Fruit fly (Drosophila melanogaster): ENCODE data around the gene Axn.

Axn gene

dm6 chr3R:30022452-30023028, at the start of gene Axn, which contains the start of gene RpS28a:
Gene Axn, plus strand, starts transcription at chr3R:30022842.
Gene RpS28a, minus strand, starts transcription at chr3R:30022648.
- no peak for TF ChIP-seq EcR (GFP tag; optimal IDR thresholded peaks at IDR 0.05)
- no peak for TF ChIP-seq usp (GFP tag; optimal IDR thresholded peaks at IDR 0.05)
- no peak for TF ChIP-seq pan (optimal IDR thresholded peaks at IDR 0.05)
- no peak for TF ChIP-seq psq (optimal IDR thresholded peaks at IDR 0.05)
- TF ChIP-seq CG8478 (optimal IDR thresholded peaks at IDR 0.05): no peak
- TF ChIP-seq Dll (optimal IDR thresholded peaks at IDR 0.05): no peak

- no peak for TF ChIP-seq psq (optimal IDR thresholded peaks at IDR 0.05)
These were observed 44.0 kb upstream of the Axn start for dm6 chr3R:29978595-29978994.

- TF ChIP-seq usp (GFP tag; optimal IDR thresholded peaks at IDR 0.05) (no peak), CG8478 (optimal IDR thresholded peaks at IDR 0.05) (no peak), pan (optimal IDR thresholded peaks at IDR 0.05) (no peak), psq (optimal IDR thresholded peaks at IDR 0.05) (no peak), Dll (optimal IDR thresholded peaks at IDR 0.05) (no peak), EcR (GFP tag; optimal IDR thresholded peaks at IDR 0.05) (no peak)
These were observed 41.2 kb upstream of the Axn start for dm6 chr3R:29981479-29981878.

- TF ChIP-seq CG8478 (optimal IDR thresholded peaks at IDR 0.05) (no peak), usp (GFP tag; optimal IDR thresholded peaks at IDR 0.05) (no peak)
These were observed 40.6 kb upstream of the Axn start for dm6 chr3R:29982027-29982426.

- TF ChIP-seq CG8478 (optimal IDR thresholded peaks at IDR 0.05) (no peak), usp (GFP tag; optimal IDR thresholded peaks at IDR 0.05) (no peak), pan (optimal IDR thresholded peaks at IDR 0.05) (no peak)
These were observed 39.5 kb upstream of the Axn start, which contains the start of gene CG7896 for dm6 chr3R:29983073-29983544. Gene CG7896, plus strand, starts transcription at chr3R:29983426.

dm6 chr3R:29983886-29984285, 38.8 kb upstream of the Axn start:
- TF ChIP-seq EcR (GFP tag; optimal IDR thresholded peaks at IDR 0.05) (no peak), psq (optimal IDR thresholded peaks at IDR 0.05) (no peak), pan (optimal IDR thresholded peaks at IDR 0.05) (no peak), CG8478 (optimal IDR thresholded peaks at IDR 0.05) (no peak), usp (GFP tag; optimal IDR thresholded peaks at IDR 0.05) (no peak), Dll (optimal IDR thresholded peaks at IDR 0.05) (no peak)

- TF ChIP-seq pan (optimal IDR thresholded peaks at IDR 0.05): no peak
- TF ChIP-seq Dll (optimal IDR thresholded peaks at IDR 0.05): no peak
- no peak for TF ChIP-seq usp (GFP tag; optimal IDR thresholded peaks at IDR 0.05)
- TF ChIP-seq EcR (GFP tag; optimal IDR thresholded peaks at IDR 0.05): no peak
- TF ChIP-seq CG8478 (optimal IDR thresholded peaks at IDR 0.05): no peak
- TF ChIP-seq psq (optimal IDR thresholded peaks at IDR 0.05): no peak
These were observed 37.4 kb upstream of the Axn start for dm6 chr3R:29985219-29985618.

dm6 chr3R:29990681-29991080, 32.0 kb upstream of the Axn start:
- TF ChIP-seq CG8478 (optimal IDR thresholded peaks at IDR 0.05) (no peak), psq (optimal IDR thresholded peaks at IDR 0.05) (no peak), EcR (GFP tag; optimal IDR thresholded peaks at IDR 0.05) (no peak), usp (GFP tag; optimal IDR thresholded peaks at IDR 0.05) (no peak), pan (optimal IDR thresholded peaks at IDR 0.05) (no peak), Dll (optimal IDR thresholded peaks at IDR 0.05) (no peak)

dm6 chr3R:29993134-29993533, 29.5 kb upstream of the Axn start, which contains the start of gene Acph-1:
Gene Acph-1, minus strand, starts transcription at chr3R:29993411.
- TF ChIP-seq psq (optimal IDR thresholded peaks at IDR 0.05): no peak
- no peak for TF ChIP-seq EcR (GFP tag; optimal IDR thresholded peaks at IDR 0.05)
- no peak for TF ChIP-seq CG8478 (optimal IDR thresholded peaks at IDR 0.05)
- TF ChIP-seq pan (optimal IDR thresholded peaks at IDR 0.05): no peak
- TF ChIP-seq usp (GFP tag; optimal IDR thresholded peaks at IDR 0.05): no peak

- no peak for TF ChIP-seq psq (optimal IDR thresholded peaks at IDR 0.05)
- no peak for TF ChIP-seq EcR (GFP tag; optimal IDR thresholded peaks at IDR 0.05)
- no peak for TF ChIP-seq usp (GFP tag; optimal IDR thresholded peaks at IDR 0.05)
- TF ChIP-seq Dll (optimal IDR thresholded peaks at IDR 0.05): no peak
- no peak for TF ChIP-seq CG8478 (optimal IDR thresholded peaks at IDR 0.05)
- no peak for TF ChIP-seq pan (optimal IDR thresholded peaks at IDR 0.05)
These were observed 27.6 kb upstream of the Axn start, which contains the start of the genes CG7903 and Sas-6 for dm6 chr3R:29995035-29995434. Gene CG7903, minus strand, starts transcription at chr3R:29995231. Gene Sas-6, plus strand, starts transcription at chr3R:29995357.

dm6 chr3R:29997607-29998236, 24.9 kb upstream of the Axn start, which contains the start of the genes CG15525 and CG11504:
Gene CG15525, minus strand, starts transcription at chr3R:29997676.
Gene CG11504, plus strand, starts transcription at chr3R:29997900.
- no peak for TF ChIP-seq psq (optimal IDR thresholded peaks at IDR 0.05)
- no peak for TF ChIP-seq usp (GFP tag; optimal IDR thresholded peaks at IDR 0.05)

- TF ChIP-seq EcR (GFP tag; optimal IDR thresholded peaks at IDR 0.05): no peak
- no peak for TF ChIP-seq psq (optimal IDR thresholded peaks at IDR 0.05)
- no peak for TF ChIP-seq CG8478 (optimal IDR thresholded peaks at IDR 0.05)
- TF ChIP-seq Dll (optimal IDR thresholded peaks at IDR 0.05): no peak
- no peak for TF ChIP-seq pan (optimal IDR thresholded peaks at IDR 0.05)
- TF ChIP-seq usp (GFP tag; optimal IDR thresholded peaks at IDR 0.05): no peak
These were observed 23.1 kb upstream of the Axn start, which contains the start of gene CG34298 for dm6 chr3R:29999495-29999894. Gene CG34298, plus strand, starts transcription at chr3R:29999795.

dm6 chr3R:30000286-30000685, 22.4 kb upstream of the Axn start, which contains the start of gene Tace:
Gene Tace, plus strand, starts transcription at chr3R:30000530.
- TF ChIP-seq EcR (GFP tag; optimal IDR thresholded peaks at IDR 0.05) (no peak), CG8478 (optimal IDR thresholded peaks at IDR 0.05) (no peak), pan (optimal IDR thresholded peaks at IDR 0.05) (no peak), usp (GFP tag; optimal IDR thresholded peaks at IDR 0.05) (no peak), psq (optimal IDR thresholded peaks at IDR 0.05) (no peak), Dll (optimal IDR thresholded peaks at IDR 0.05) (no peak)

Measured in whole organism.